Worm (Caenorhabditis elegans) whole organism, early embryonic: ENCODE measurements around the gene slc-25A29.

Source experiments
- B0310.2 ChIP-seq: sonication (generic microtip); optimal IDR thresholded peaks from 2 replicates; lab custom pipeline; 2016; ENCODE audit warnings: mild to moderate bottlenecking, missing genetic modification characterization, missing compliant biosample characterization
- F13C5.2 ChIP-seq: sonication (generic microtip); optimal IDR thresholded peaks from 2 replicates; lab custom pipeline; 2017; ENCODE audit warnings: mild to moderate bottlenecking, missing genetic modification characterization, inconsistent platforms, missing compliant biosample characterization
- aly-1 ChIP-seq: sonication (generic microtip); optimal IDR thresholded peaks from 2 replicates; lab custom pipeline; 2016; ENCODE audit warnings: missing genetic modification characterization, missing compliant biosample characterization
- ama-1 ChIP-seq: fragments of 150-350 bp; optimal IDR thresholded peaks from 2 replicates; lab custom pipeline; 2014
- ceh-13 ChIP-seq: fragments of 200-800 bp; sonication (Bioruptor generic); optimal IDR thresholded peaks from 2 replicates; lab custom pipeline; 2018; ENCODE audit warnings: mild to moderate bottlenecking, missing genetic modification characterization, missing compliant biosample characterization
- ceh-36 ChIP-seq: sonication (generic microtip); optimal IDR thresholded peaks from 2 replicates; lab custom pipeline; 2016; ENCODE audit warnings: missing genetic modification characterization, inconsistent platforms, missing compliant biosample characterization
- ets-7 ChIP-seq: sonication (generic microtip); optimal IDR thresholded peaks from 2 replicates; lab custom pipeline; 2016; ENCODE audit warnings: missing genotype, missing genetic modification characterization, missing compliant biosample characterization
- flt-1 ChIP-seq: fragments of 200-800 bp; sonication (Bioruptor generic); IDR thresholded peaks from 2 replicates; pipeline ENCODE4 v1.3.6; 2022; ENCODE audit warnings: missing genetic modification characterization, missing compliant biosample characterization
- hmbx-1 ChIP-seq: sonication (generic microtip); optimal IDR thresholded peaks from 2 replicates; lab custom pipeline; 2016; ENCODE audit warnings: mild to moderate bottlenecking, missing genetic modification characterization, missing compliant biosample characterization
- hmg-4 ChIP-seq: fragments of 200-800 bp; sonication (Bioruptor generic); optimal IDR thresholded peaks from 2 replicates; lab custom pipeline; 2018; ENCODE audit warnings: mild to moderate bottlenecking, missing genetic modification characterization, missing compliant biosample characterization
- hnd-1 ChIP-seq: sonication (generic microtip); optimal IDR thresholded peaks from 2 replicates; lab custom pipeline; 2016; ENCODE audit warnings: missing genetic modification characterization, missing compliant biosample characterization
- pes-1 ChIP-seq: fragments of 200-800 bp; sonication (Bioruptor generic); IDR thresholded peaks from 2 replicates; pipeline ENCODE4 v1.3.6; 2022; ENCODE audit warnings: missing genetic modification reagents, missing genetic modification characterization, missing compliant biosample characterization
- scrt-1 ChIP-seq: fragments of 200-800 bp; sonication (Bioruptor generic); IDR thresholded peaks from 2 replicates; pipeline ENCODE4 v1.3.6; 2022; ENCODE audit warnings: missing genetic modification characterization, missing compliant biosample characterization
- sea-1 ChIP-seq: fragments of 200-800 bp; sonication (Bioruptor generic); conservative IDR thresholded peaks from 2 replicates; pipeline ENCODE4 v1.3.6; 2022; ENCODE audit warnings: missing genetic modification characterization, missing compliant biosample characterization
- tbx-11 ChIP-seq: fragments of 200-800 bp; sonication (Bioruptor generic); IDR thresholded peaks from 2 replicates; pipeline ENCODE4 v1.3.6; 2022; ENCODE audit warnings: missing genetic modification characterization, missing compliant biosample characterization
- tbx-37 ChIP-seq: fragments of 200-800 bp; sonication (Bioruptor generic); conservative IDR thresholded peaks from 2 replicates; pipeline ENCODE4 v1.3.6; 2022; ENCODE audit warnings: missing genetic modification reagents, missing genetic modification characterization, missing compliant biosample characterization
- tra-4 ChIP-seq: sonication (generic microtip); optimal IDR thresholded peaks from 2 replicates; lab custom pipeline; 2017; ENCODE audit warnings: missing genetic modification characterization, missing compliant biosample characterization

Gene slc-25A29

ce11 chrV:14656970-14657369, 1.0 kb downstream of the slc-25A29 start:
- TF ChIP-seq tra-4 (tag; lab: Kevin White, UChicago) (no peak), hmg-4 (GFP tag; lab: Kevin White, UChicago) (no peak), scrt-1 (GFP tag; lab: Robert Waterston, UW) (no peak), tbx-37 (no peak), F13C5.2 (no peak)

- TF ChIP-seq tbx-37 (no peak), sea-1 (no peak), tbx-11 (GFP tag; lab: Robert Waterston, UW) (no peak), hnd-1 (tag; lab: Kevin White, UChicago) (no peak), ets-7 (tag; lab: Kevin White, UChicago) (no peak), flt-1 (no peak), B0310.2 (no peak), ceh-36 (tag; lab: Kevin White, UChicago) (no peak), pes-1 (GFP tag; lab: Robert Waterston, UW) (no peak), scrt-1 (GFP tag; lab: Robert Waterston, UW) (no peak), ceh-13 (GFP tag; lab: Kevin White, UChicago) (no peak), aly-1 (tag; lab: Kevin White, UChicago) (no peak), tra-4 (tag; lab: Kevin White, UChicago) (no peak), hmg-4 (GFP tag; lab: Kevin White, UChicago) (no peak), ama-1 (lab: Kevin White, UChicago) (no peak)
Observed at ce11 chrV:14655689-14656088, 2.3 kb downstream of the slc-25A29 start.

ce11 chrV:14650631-14651030, 7.3 kb downstream of the slc-25A29 start:
- no peak for TF ChIP-seq ama-1 (lab: Kevin White, UChicago)
- no peak for TF ChIP-seq hmbx-1 (tag; lab: Kevin White, UChicago)
- TF ChIP-seq hnd-1 (tag; lab: Kevin White, UChicago) = no peak
- no peak for TF ChIP-seq pes-1 (GFP tag; lab: Robert Waterston, UW)
- no peak for TF ChIP-seq scrt-1 (GFP tag; lab: Robert Waterston, UW)
- no peak for TF ChIP-seq flt-1
- TF ChIP-seq hmg-4 (GFP tag; lab: Kevin White, UChicago) = no peak
- TF ChIP-seq tbx-11 (GFP tag; lab: Robert Waterston, UW) = no peak
- no peak for TF ChIP-seq tbx-37
- TF ChIP-seq B0310.2 = no peak
- TF ChIP-seq tra-4 (tag; lab: Kevin White, UChicago) = no peak
- no peak for TF ChIP-seq ceh-13 (GFP tag; lab: Kevin White, UChicago)
- no peak for TF ChIP-seq F13C5.2
- TF ChIP-seq aly-1 (tag; lab: Kevin White, UChicago) = no peak
- no peak for TF ChIP-seq ceh-36 (tag; lab: Kevin White, UChicago)
- TF ChIP-seq ets-7 (tag; lab: Kevin White, UChicago) = no peak
- no peak for TF ChIP-seq sea-1

- no peak for TF ChIP-seq scrt-1 (GFP tag; lab: Robert Waterston, UW)
- no peak for TF ChIP-seq ets-7 (tag; lab: Kevin White, UChicago)
- no peak for TF ChIP-seq tra-4 (tag; lab: Kevin White, UChicago)
- no peak for TF ChIP-seq sea-1
- TF ChIP-seq ama-1 (lab: Kevin White, UChicago) = no peak
- TF ChIP-seq hmg-4 (GFP tag; lab: Kevin White, UChicago) = no peak
- no peak for TF ChIP-seq ceh-36 (tag; lab: Kevin White, UChicago)
- TF ChIP-seq ceh-13 (GFP tag; lab: Kevin White, UChicago) = no peak
- no peak for TF ChIP-seq F13C5.2
- no peak for TF ChIP-seq tbx-37
- no peak for TF ChIP-seq hnd-1 (tag; lab: Kevin White, UChicago)
- no peak for TF ChIP-seq flt-1
- no peak for TF ChIP-seq B0310.2
- TF ChIP-seq hmbx-1 (tag; lab: Kevin White, UChicago) = no peak
Observed at ce11 chrV:14649929-14650328, 8.0 kb downstream of the slc-25A29 start.

ce11 chrV:14648825-14649224, 9.2 kb downstream of the slc-25A29 start:
- TF ChIP-seq hmbx-1 (tag; lab: Kevin White, UChicago) (no peak), scrt-1 (GFP tag; lab: Robert Waterston, UW) (no peak), aly-1 (tag; lab: Kevin White, UChicago) (no peak), tra-4 (tag; lab: Kevin White, UChicago) (no peak), ets-7 (tag; lab: Kevin White, UChicago) (no peak), hnd-1 (tag; lab: Kevin White, UChicago) (no peak), tbx-37 (no peak), F13C5.2 (no peak), ceh-36 (tag; lab: Kevin White, UChicago) (no peak), B0310.2 (no peak), pes-1 (GFP tag; lab: Robert Waterston, UW) (no peak), ama-1 (lab: Kevin White, UChicago) (no peak), sea-1 (no peak), hmg-4 (GFP tag; lab: Kevin White, UChicago) (no peak), tbx-11 (GFP tag; lab: Robert Waterston, UW) (no peak), flt-1 (no peak), ceh-13 (GFP tag; lab: Kevin White, UChicago) (no peak)

- TF ChIP-seq ets-7 (tag; lab: Kevin White, UChicago) (no peak), flt-1 (0 out of 2 replicates have a peak, but pooled peaks have one; percentile 25), hmg-4 (GFP tag; lab: Kevin White, UChicago) (peak; percentile 36)
Observed at ce11 chrV:14645817-14646789, 11.9 kb downstream of the slc-25A29 start, which contains the start of the genes rfc-1 and pmp-3. rfc-1 (minus strand) TSS chrV:14645979. pmp-3 (plus strand) TSS chrV:14646739.

ce11 chrV:14642016-14642415, 16.0 kb downstream of the slc-25A29 start:
- no peak for TF ChIP-seq flt-1
